Fruit fly (Drosophila melanogaster) whole organism, embryonic: ENCODE data around the gene bon.

ENCODE experiments used
- Blimp-1 ChIP-seq: fragments of 200-800 bp; sonication (Bioruptor generic); optimal IDR thresholded peaks from 3 replicates; lab custom pipeline; 2018; ENCODE audit warnings: missing biosample characterization, missing genetic modification characterization, mild to moderate bottlenecking, moderate library complexity, missing genetic modification reagents
- CG6654 ChIP-seq: fragments of 200-800 bp; sonication (Bioruptor generic); optimal IDR thresholded peaks from 2 replicates; lab custom pipeline; 2017; ENCODE audit warnings: missing biosample characterization, mild to moderate bottlenecking, missing genetic modification characterization

- TF ChIP-seq CG6654 (no peak), Blimp-1 (GFP tag; lab: Kevin White, UChicago) (no peak)
These were observed 47.3 kb upstream of the bon start for dm6 chr3R:20545678-20546077.
